Fruit fly (Drosophila melanogaster) whole organism, adult: Measurements from ENCODE around the gene CG32376.

Experiments
- CG11617 ChIP-seq: fragments of 200-800 bp; sonication (Bioruptor generic); optimal IDR thresholded peaks from 2 replicates; lab custom pipeline; 2017; ENCODE audit warnings: mild to moderate bottlenecking, missing biosample characterization, missing genetic modification reagents, missing genetic modification characterization
- CG12768 ChIP-seq: fragments of 200-800 bp; sonication (Bioruptor generic); optimal IDR thresholded peaks from 2 replicates; lab custom pipeline; 2017; ENCODE audit warnings: missing biosample characterization, missing genetic modification characterization, mild to moderate bottlenecking, moderate library complexity, missing genetic modification reagents
- CG14711 ChIP-seq: fragments of 200-800 bp; sonication (Bioruptor generic); optimal IDR thresholded peaks from 2 replicates; lab custom pipeline; 2018; ENCODE audit warnings: missing biosample characterization, mild to moderate bottlenecking, missing genetic modification characterization, moderate library complexity
- CG7045 ChIP-seq: fragments of 200-800 bp; sonication (Bioruptor generic); optimal IDR thresholded peaks from 2 replicates; lab custom pipeline; 2017; ENCODE audit warnings: missing biosample characterization, mild to moderate bottlenecking, missing genetic modification characterization
- Clk ChIP-seq: fragments of 200-800 bp; sonication (Bioruptor generic); optimal IDR thresholded peaks from 2 replicates; lab custom pipeline; 2017; ENCODE audit warnings: missing biosample characterization, missing genetic modification characterization
- Hr96 ChIP-seq: fragments of 200-800 bp; sonication (Bioruptor generic); optimal IDR thresholded peaks from 2 replicates; lab custom pipeline; 2016; ENCODE audit warnings: missing biosample characterization, missing genetic modification characterization
- Mnt ChIP-seq: fragments of 200-800 bp; sonication (Bioruptor generic); optimal IDR thresholded peaks from 2 replicates; lab custom pipeline; 2016; ENCODE audit warnings: missing biosample characterization, mild to moderate bottlenecking, missing genetic modification characterization
- bab1 ChIP-seq: fragments of 200-800 bp; sonication (Bioruptor generic); optimal IDR thresholded peaks from 3 replicates; lab custom pipeline; 2019; ENCODE audit warnings: missing biosample characterization, mild to moderate bottlenecking, missing genetic modification characterization, moderate library complexity
- kay ChIP-seq: fragments of 200-800 bp; sonication (Bioruptor generic); peaks from one replicate; lab custom pipeline; 2016; ENCODE audit warnings: missing biosample characterization, missing genetic modification characterization, borderline replicate concordance
- pad ChIP-seq: fragments of 200-800 bp; sonication (Bioruptor generic); optimal IDR thresholded peaks from 3 replicates; lab custom pipeline; 2017; ENCODE audit warnings: missing biosample characterization, missing genetic modification characterization, mild to moderate bottlenecking, moderate library complexity, missing genetic modification reagents
- tj ChIP-seq: fragments of 200-800 bp; sonication (Bioruptor generic); optimal IDR thresholded peaks from 3 replicates; lab custom pipeline; 2017; ENCODE audit warnings: missing biosample characterization, mild to moderate bottlenecking, missing genetic modification characterization, moderate library complexity

- TF ChIP-seq tj (GFP tag; lab: Kevin White, UChicago), result no peak
- no peak for TF ChIP-seq Clk (GFP tag; lab: Kevin White, UChicago)
- TF ChIP-seq kay, result no peak
- TF ChIP-seq CG14711 (tag; lab: Kevin White, UChicago), result no peak
- TF ChIP-seq Mnt (GFP tag; lab: Kevin White, UChicago), result no peak
- TF ChIP-seq bab1 (GFP tag; lab: Kevin White, UChicago), result no peak
- TF ChIP-seq CG11617 (GFP tag; lab: Kevin White, UChicago), result no peak
- no peak for TF ChIP-seq pad
- TF ChIP-seq CG7045 (GFP tag; lab: Kevin White, UChicago), result no peak
- no peak for TF ChIP-seq Hr96 (GFP tag; lab: Kevin White, UChicago)
- no peak for TF ChIP-seq CG12768
Observed at dm6 chr3L:7545562-7545961, 3.3 kb upstream of the CG32376 start.
